Fruit fly (Drosophila melanogaster): ENCODE measurements around the gene CG42449.

The CG42449 gene

dm6 chrX:5695035-5695434, 12.0 kb downstream of the CG42449 start, which contains the start of gene CG3149:
TSS of gene CG3149 (minus strand) at chrX:5695205.
- TF ChIP-seq Hr39 (GFP tag; optimal IDR thresholded peaks at IDR 0.05) (no peak), Eip78C (GFP tag) (peak; percentile 45)

dm6 chrX:5695958-5696357, 12.9 kb downstream of the CG42449 start:
- TF ChIP-seq CG8319 (GFP tag; optimal IDR thresholded peaks at IDR 0.05) (no peak), Ets96B (tag; optimal IDR thresholded peaks at IDR 0.05) (peak; percentile 84), fd59A (GFP tag; optimal IDR thresholded peaks at IDR 0.05) (no peak), dac (GFP tag; optimal IDR thresholded peaks at IDR 0.05) (no peak), CG6163 (GFP tag; IDR thresholded peaks at IDR 0.05) (peak; percentile 37), Eip78C (GFP tag) (no peak), CG34406 (GFP tag; optimal IDR thresholded peaks at IDR 0.05) (no peak), fd85E (GFP tag; optimal IDR thresholded peaks at IDR 0.05) (no peak), Blimp-1 (GFP tag; optimal IDR thresholded peaks at IDR 0.05) (no peak), CG6276 (GFP tag; optimal IDR thresholded peaks at IDR 0.05) (no peak), lz (GFP tag; optimal IDR thresholded peaks at IDR 0.05) (no peak), Met (GFP tag; optimal IDR thresholded peaks at IDR 0.05) (no peak), Sox102F (GFP tag; optimal IDR thresholded peaks at IDR 0.05) (no peak), CG3032 (tag; optimal IDR thresholded peaks at IDR 0.05) (peak; percentile 86), CG1621 (tag; optimal IDR thresholded peaks at IDR 0.05) (no peak), CG3919 (GFP tag; optimal IDR thresholded peaks at IDR 0.05) (no peak), fkh (GFP tag; optimal IDR thresholded peaks at IDR 0.05) (no peak), dsx (GFP tag; optimal IDR thresholded peaks at IDR 0.05; ENCODE audit: poor library complexity, severe bottlenecking) (peak; percentile 64), CG8119 (GFP tag; IDR thresholded peaks at IDR 0.05) (no peak), Smox (GFP tag; optimal IDR thresholded peaks at IDR 0.05) (no peak), CG10669 (GFP tag; optimal IDR thresholded peaks at IDR 0.05) (peak; percentile 29), net (GFP tag; optimal IDR thresholded peaks at IDR 0.05) (no peak), Gug (GFP tag; IDR thresholded peaks at IDR 0.05) (no peak; the same call in 1 of the 2 replicates), CG6854 (GFP tag; optimal IDR thresholded peaks at IDR 0.05) (no peak), topi (GFP tag; optimal IDR thresholded peaks at IDR 0.05) (no peak), eg (GFP tag; IDR thresholded peaks at IDR 0.05) (peak; percentile 22; the same call in 1 of the 3 replicates)

- TF ChIP-seq CG11294 (GFP tag; IDR thresholded peaks at IDR 0.05) = peak; percentile 89
- peak; percentile 95 for TF ChIP-seq CG15336 (GFP tag; IDR thresholded peaks at IDR 0.05)
- peak; percentile 70 for TF ChIP-seq Blimp-1 (GFP tag; optimal IDR thresholded peaks at IDR 0.05)
- peak; percentile 99 for TF ChIP-seq cyc (GFP tag; optimal IDR thresholded peaks at IDR 0.05)
- TF ChIP-seq CG11762 (GFP tag; optimal IDR thresholded peaks at IDR 0.05; ENCODE audit: insufficient read depth) = peak; percentile 97
- TF ChIP-seq Sox102F (GFP tag; optimal IDR thresholded peaks at IDR 0.05) = peak; percentile 97
- peak; percentile 99 for TF ChIP-seq CG7368 (GFP tag; optimal IDR thresholded peaks at IDR 0.05)
- TF ChIP-seq dac (GFP tag; optimal IDR thresholded peaks at IDR 0.05) = peak; percentile 96
- TF ChIP-seq CG16779 (tag; optimal IDR thresholded peaks at IDR 0.05) = peak; percentile 95
- TF ChIP-seq acj6 (GFP tag; optimal IDR thresholded peaks at IDR 0.05) = peak; percentile 98
- TF ChIP-seq OdsH (GFP tag; optimal IDR thresholded peaks at IDR 0.05) = peak; percentile 96
- peak; percentile 98 for TF ChIP-seq Eip75B (GFP tag; optimal IDR thresholded peaks at IDR 0.05)
- peak; percentile 98 for TF ChIP-seq CG6792 (GFP tag; optimal IDR thresholded peaks at IDR 0.05)
- peak; percentile 97 for TF ChIP-seq CG10631 (GFP tag; optimal IDR thresholded peaks at IDR 0.05)
- TF ChIP-seq CG4318 (GFP tag; optimal IDR thresholded peaks at IDR 0.05) = peak; percentile 94
- peak; percentile 94 for TF ChIP-seq fd85E (GFP tag; optimal IDR thresholded peaks at IDR 0.05)
- peak; percentile 99 for TF ChIP-seq svp (GFP tag)
- peak; percentile 96 for TF ChIP-seq Ets21C (GFP tag; optimal IDR thresholded peaks at IDR 0.05)
- TF ChIP-seq CG6163 (GFP tag; IDR thresholded peaks at IDR 0.05) = peak; percentile 99
- TF ChIP-seq CG3032 (tag; optimal IDR thresholded peaks at IDR 0.05) = peak; percentile 74
- TF ChIP-seq CG11902 (GFP tag; optimal IDR thresholded peaks at IDR 0.05) = peak; percentile 96
- peak; percentile 67 for TF ChIP-seq fkh (GFP tag; optimal IDR thresholded peaks at IDR 0.05)
- TF ChIP-seq CG9139 (GFP tag; optimal IDR thresholded peaks at IDR 0.05) = peak; percentile 94
- TF ChIP-seq salr (GFP tag; optimal IDR thresholded peaks at IDR 0.05) = peak; percentile 93 to 95
- peak; percentile 97 for TF ChIP-seq CG34406 (GFP tag; optimal IDR thresholded peaks at IDR 0.05)
- TF ChIP-seq CG6854 (GFP tag; optimal IDR thresholded peaks at IDR 0.05) = peak; percentile 95
- peak; percentile 97 for TF ChIP-seq Met (GFP tag; optimal IDR thresholded peaks at IDR 0.05)
- TF ChIP-seq CG8319 (GFP tag; optimal IDR thresholded peaks at IDR 0.05) = peak; percentile 95
- peak; percentile 94 for TF ChIP-seq CG6276 (GFP tag; optimal IDR thresholded peaks at IDR 0.05)
- peak; percentile 97 for TF ChIP-seq Hr4 (GFP tag; optimal IDR thresholded peaks at IDR 0.05)
- TF ChIP-seq Lpt (GFP tag; optimal IDR thresholded peaks at IDR 0.05) = peak; percentile 94
- TF ChIP-seq lz (GFP tag; optimal IDR thresholded peaks at IDR 0.05) = peak; percentile 98
These were observed 13.5 kb downstream of the CG42449 start for dm6 chrX:5696436-5697022.
